Worm (Caenorhabditis elegans) whole organism, L2 larva: ENCODE measurements around the gene F49H12.7.

ENCODE experiments used
- ZK546.5 ChIP-seq: sonication (generic microtip); optimal IDR thresholded peaks from 2 replicates; lab custom pipeline; 2017; ENCODE audit warnings: missing biosample characterization, missing genetic modification characterization
- aly-2 ChIP-seq: fragments of 150-350 bp; optimal IDR thresholded peaks from 2 replicates; lab custom pipeline; 2014; ENCODE audit warnings: missing biosample characterization, missing genetic modification characterization
- dmd-4 ChIP-seq: sonication (generic microtip); optimal IDR thresholded peaks from 2 replicates; lab custom pipeline; 2017; ENCODE audit warnings: missing biosample characterization, missing genetic modification characterization
- lsy-2 ChIP-seq, 2 experiments: fragments of 150-350 bp in 1 of 2; sonication (generic microtip) in 1 of 2; optimal IDR thresholded peaks; 2 replicates each; lab custom pipeline; 2014 to 2017; ENCODE audit warnings: missing biosample characterization in 2 of 2, missing genetic modification characterization in 2 of 2
- nhr-10 ChIP-seq: sonication (generic microtip); optimal IDR thresholded peaks from 2 replicates; lab custom pipeline; 2017; ENCODE audit warnings: missing biosample characterization, missing genetic modification characterization
- nhr-21 ChIP-seq: fragments of 150-350 bp; optimal IDR thresholded peaks from 2 replicates; lab custom pipeline; 2014; ENCODE audit warnings: missing biosample characterization, missing genetic modification characterization
- nhr-6 ChIP-seq: fragments of 150-350 bp; optimal IDR thresholded peaks from 2 replicates; lab custom pipeline; 2014; ENCODE audit warnings: missing biosample characterization, missing genetic modification characterization
- unc-55 ChIP-seq: fragments of 150-350 bp; sonication (generic microtip); optimal IDR thresholded peaks from 3 replicates; lab custom pipeline; 2014; ENCODE audit warnings: missing biosample characterization, missing genetic modification reagents, missing genetic modification characterization
- unc-62 ChIP-seq: fragments of 150-350 bp; optimal IDR thresholded peaks from 2 replicates; lab custom pipeline; 2014; ENCODE audit warnings: missing biosample characterization, missing genetic modification reagents, missing genetic modification characterization

ce11 chrX:2051602-2052001 lies 13.2 kb upstream of the F49H12.7 start, which contains the start of gene Y102A11A.1:
- TF ChIP-seq nhr-6 (tag; lab: Kevin White, UChicago) (no peak), dmd-4 (tag; lab: Kevin White, UChicago) (no peak), unc-62 (GFP tag; lab: Kevin White, UChicago) (no peak), lsy-2 (tag; optimal IDR thresholded peaks at IDR 0.05; lab: Kevin White, UChicago) (no peak), nhr-10 (tag; lab: Kevin White, UChicago) (no peak), ZK546.5 (no peak), nhr-21 (no peak), unc-55 (GFP tag; lab: Kevin White, UChicago) (no peak), aly-2 (tag; lab: Kevin White, UChicago) (no peak)
